Fruit fly (Drosophila melanogaster): ENCODE results near the gene CG7203.

- no peak for TF ChIP-seq EcR (GFP tag; optimal IDR thresholded peaks at IDR 0.05)
- TF ChIP-seq CG10348 (GFP tag; IDR thresholded peaks at IDR 0.05), result no peak
- TF ChIP-seq CG8301 (tag; optimal IDR thresholded peaks at IDR 0.05), result no peak
These were observed 41.9 kb upstream of the CG7203 start for dm6 chr2L:7794689-7795475.

All from whole organism, pupa.